Worm (Caenorhabditis elegans) whole organism, midembryonic: Measurements from ENCODE around the gene srbc-51.

Experiments used
- T22C8.4 ChIP-seq: fragments of 200-800 bp; sonication (Bioruptor generic); IDR thresholded peaks from 2 replicates; pipeline ENCODE4 v1.3.6; 2022; ENCODE audit warnings: missing genetic modification characterization, missing compliant biosample characterization
- cog-1 ChIP-seq: sonication (generic microtip); optimal IDR thresholded peaks from 2 replicates; lab custom pipeline; 2016; ENCODE audit warnings: missing genetic modification characterization, missing compliant biosample characterization
- flt-1 ChIP-seq: fragments of 200-800 bp; sonication (Bioruptor generic); IDR thresholded peaks from 2 replicates; pipeline ENCODE4 v1.3.6; 2022; ENCODE audit warnings: missing genetic modification characterization, missing compliant biosample characterization
- klf-2 ChIP-seq: fragments of 200-800 bp; sonication (Bioruptor generic); conservative IDR thresholded peaks from 2 replicates; pipeline ENCODE4 v1.3.6; 2022; ENCODE audit warnings: missing genetic modification reagents, missing genetic modification characterization, missing compliant biosample characterization
- med-1 ChIP-seq: sonication (generic microtip); optimal IDR thresholded peaks from 2 replicates; lab custom pipeline; 2017; ENCODE audit warnings: missing genetic modification characterization, mild to moderate bottlenecking, missing compliant biosample characterization, antibody characterized with exemption, missing genetic modification reagents; ENCODE audit not compliant: insufficient read depth
- ref-1 ChIP-seq: fragments of 200-800 bp; sonication (Bioruptor generic); conservative IDR thresholded peaks from 2 replicates; pipeline ENCODE4 v1.3.6; 2022; ENCODE audit warnings: missing genetic modification reagents, missing genetic modification characterization, missing compliant biosample characterization
- tab-1 ChIP-seq: fragments of 200-800 bp; sonication (Bioruptor generic); IDR thresholded peaks from 2 replicates; pipeline ENCODE4 v1.3.6; 2022; ENCODE audit warnings: missing genetic modification characterization, missing compliant biosample characterization
- ztf-23 ChIP-seq: fragments of 200-800 bp; sonication (Bioruptor generic); IDR thresholded peaks from 2 replicates; pipeline ENCODE4 v1.3.6; 2022; ENCODE audit warnings: missing genetic modification reagents, missing genetic modification characterization, missing compliant biosample characterization
- ztf-29 ChIP-seq: fragments of 200-800 bp; sonication (Bioruptor generic); IDR thresholded peaks from 2 replicates; pipeline ENCODE4 v1.3.6; 2022; ENCODE audit warnings: missing genetic modification reagents, missing genetic modification characterization, missing compliant biosample characterization

DNA sequence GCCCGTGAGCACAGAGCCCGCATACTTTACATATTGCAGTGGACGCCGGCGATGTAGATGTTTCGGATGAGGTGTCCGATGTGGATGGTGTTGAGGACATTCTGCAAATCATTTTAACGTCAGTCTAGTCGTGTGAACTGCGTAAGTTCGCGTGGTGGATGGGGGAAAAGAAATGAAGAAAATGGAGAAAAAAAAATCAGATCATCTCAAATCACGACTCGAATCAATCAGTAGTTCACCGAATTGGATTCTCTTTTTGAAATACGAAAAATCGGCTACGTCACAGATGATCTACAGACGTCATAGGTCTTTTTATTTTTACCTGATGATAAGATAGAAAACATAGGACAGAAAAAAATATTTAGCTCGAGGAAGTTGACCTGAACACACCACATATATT is 50.1 kb downstream of the srbc-51 start, which contains the start of gene nhr-102:
- no peak for TF ChIP-seq tab-1 (GFP tag; lab: Robert Waterston, UW)
- TF ChIP-seq klf-2 (GFP tag; lab: Robert Waterston, UW) = no peak
- no peak for TF ChIP-seq flt-1
- TF ChIP-seq med-1 = no peak
- TF ChIP-seq cog-1 (tag; lab: Kevin White, UChicago) = no peak
- no peak for TF ChIP-seq T22C8.4 (GFP tag; lab: Robert Waterston, UW)
- no peak for TF ChIP-seq ztf-23 (GFP tag; lab: Robert Waterston, UW)
- TF ChIP-seq ztf-29 (GFP tag; lab: Robert Waterston, UW) = no peak
- TF ChIP-seq ref-1 = no peak
